Worm (Caenorhabditis elegans): ENCODE data around the gene K12H6.4.

Gene K12H6.4

DNA sequence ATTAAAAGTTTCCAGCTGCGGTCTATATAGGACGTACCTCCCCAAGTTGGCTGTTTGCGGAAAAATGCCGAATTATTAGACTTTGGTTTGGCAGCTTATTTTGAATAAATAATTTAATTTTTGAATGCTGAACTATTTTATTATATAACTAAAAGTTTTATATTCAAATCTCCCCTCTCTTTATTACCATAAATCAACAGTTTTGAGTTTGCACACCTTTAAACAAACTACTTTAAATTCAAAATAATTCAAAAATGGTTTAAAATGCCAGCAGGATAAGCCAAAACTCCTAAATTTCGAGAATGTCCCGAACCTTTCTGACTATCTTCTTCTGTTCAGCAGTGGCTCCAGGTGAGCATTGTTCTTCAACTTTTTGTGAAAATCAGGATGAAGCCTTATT lies 44.8 kb downstream of the K12H6.4 start, which contains the start of gene F08D12.3:
Gene F08D12.3, plus strand, starts transcription at position 301 of the 400 bp plus-strand sequence.
- TF ChIP-seq Y75B8A.6 (GFP tag; IDR thresholded peaks at IDR 0.05) (no peak), daf-12 (tag; optimal IDR thresholded peaks at IDR 0.05) (no peak), ZK546.5 (tag; optimal IDR thresholded peaks at IDR 0.05) (no peak), snpc-1.2 (GFP tag; IDR thresholded peaks at IDR 0.05) (no peak), snpc-4 (tag; optimal IDR thresholded peaks at IDR 0.05) (no peak), hlh-11 (tag; optimal IDR thresholded peaks at IDR 0.05) (no peak), F10B5.3 (tag; optimal IDR thresholded peaks at IDR 0.05) (no peak), zip-2 (tag; optimal IDR thresholded peaks at IDR 0.05) (no peak), lin-13 (GFP tag; optimal IDR thresholded peaks at IDR 0.05) (no peak), zip-11 (GFP tag; IDR thresholded peaks at IDR 0.05) (no peak), zfp-2 (tag; optimal IDR thresholded peaks at IDR 0.05) (no peak), rbr-2 (tag; optimal IDR thresholded peaks at IDR 0.05) (no peak), dve-1 (tag; optimal IDR thresholded peaks at IDR 0.05; ENCODE audit: insufficient read depth) (no peak), F26F4.8 (GFP tag; conservative IDR thresholded peaks at IDR 0.05) (no peak), madf-9 (GFP tag; conservative IDR thresholded peaks at IDR 0.05) (no peak), nhr-102 (tag; optimal IDR thresholded peaks at IDR 0.05) (no peak), lin-38 (GFP tag; IDR thresholded peaks at IDR 0.05) (no peak), set-16 (GFP tag; IDR thresholded peaks at IDR 0.05) (no peak), ceh-82 (tag; optimal IDR thresholded peaks at IDR 0.05) (no peak)

DNA sequence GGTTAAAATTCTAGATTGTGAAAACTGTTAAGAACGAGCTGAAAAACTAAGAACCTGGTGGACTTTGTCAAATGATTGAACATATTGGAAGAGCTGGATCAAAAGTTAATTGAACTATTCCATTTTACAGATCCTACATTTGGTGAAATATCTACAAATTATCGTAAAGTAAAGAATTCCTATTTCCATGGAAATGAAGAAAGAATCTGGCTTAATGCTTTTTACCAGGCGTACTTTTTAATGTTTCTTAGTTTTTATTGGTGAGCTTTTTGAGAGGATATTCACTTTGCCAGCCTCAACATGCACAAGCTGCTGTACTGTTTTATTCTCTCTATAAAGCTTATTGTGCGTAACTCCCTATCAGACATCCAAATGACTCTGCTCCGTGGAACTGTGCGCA lies 46.2 kb downstream of the K12H6.4 start, which contains the start of gene F08D12.4:
Gene F08D12.4, plus strand, starts transcription at position 301 of the 400 bp plus-strand sequence.
- TF ChIP-seq hlh-11 (tag; optimal IDR thresholded peaks at IDR 0.05) (no peak), F26F4.8 (GFP tag; conservative IDR thresholded peaks at IDR 0.05) (no peak), ZK546.5 (tag; optimal IDR thresholded peaks at IDR 0.05) (no peak), lin-13 (GFP tag; optimal IDR thresholded peaks at IDR 0.05) (no peak), mxl-2 (GFP tag; conservative IDR thresholded peaks at IDR 0.05) (no peak), ztf-7 (tag; optimal IDR thresholded peaks at IDR 0.05) (no peak), R02D3.7 (tag; optimal IDR thresholded peaks at IDR 0.05) (no peak), lsy-2 (tag; optimal IDR thresholded peaks at IDR 0.05) (no peak), attf-4 (tag; optimal IDR thresholded peaks at IDR 0.05) (no peak), egl-43 (GFP tag; IDR thresholded peaks at IDR 0.05) (no peak), mxl-3 (GFP tag; optimal IDR thresholded peaks at IDR 0.05) (no peak), zip-2 (tag; optimal IDR thresholded peaks at IDR 0.05) (no peak), ceh-44 (GFP tag; IDR thresholded peaks at IDR 0.05) (no peak), duxl-1 (tag; optimal IDR thresholded peaks at IDR 0.05; ENCODE audit: poor library complexity) (no peak), Y75B8A.6 (GFP tag; IDR thresholded peaks at IDR 0.05) (no peak), mes-2 (tag; optimal IDR thresholded peaks at IDR 0.05; ENCODE audit: poor library complexity, severe bottlenecking) (no peak), lin-29 (GFP tag; IDR thresholded peaks at IDR 0.05) (no peak), zip-11 (GFP tag; IDR thresholded peaks at IDR 0.05) (no peak)

DNA sequence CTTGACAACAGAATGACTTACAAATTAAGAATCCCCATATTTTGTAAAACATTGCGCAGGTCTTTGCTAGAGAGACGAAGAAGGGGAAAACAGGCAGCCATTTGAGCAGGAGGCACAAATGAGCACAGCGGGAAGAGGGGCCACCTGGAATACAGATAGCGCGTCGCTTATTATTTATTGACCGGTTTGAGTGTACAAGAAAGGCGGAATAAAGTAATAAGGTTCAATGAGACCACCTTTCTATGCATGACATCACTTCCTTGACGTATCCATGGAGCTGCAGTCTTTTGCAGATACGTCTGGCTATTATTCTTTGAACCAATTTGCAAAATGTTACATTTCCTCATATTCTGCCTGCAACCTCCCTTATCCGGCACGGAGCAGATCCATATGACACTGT lies 49.2 kb downstream of the K12H6.4 start, which contains the start of gene fbxb-111:
Gene fbxb-111, minus strand, starts transcription at position 101 of the 400 bp plus-strand sequence.
- TF ChIP-seq mxl-2 (GFP tag; conservative IDR thresholded peaks at IDR 0.05) (no peak), tag-97 (GFP tag; IDR thresholded peaks at IDR 0.05) (no peak), lim-7 (GFP tag; IDR thresholded peaks at IDR 0.05) (no peak), Y48G9A.11 (GFP tag; IDR thresholded peaks at IDR 0.05) (no peak), daf-8 (GFP tag; IDR thresholded peaks at IDR 0.05) (no peak), cey-2 (tag; optimal IDR thresholded peaks at IDR 0.05; ENCODE audit: borderline replicate concordance, insufficient read depth) (no peak), T26A8.4 (GFP tag; IDR thresholded peaks at IDR 0.05) (no peak), php-3 (GFP tag; IDR thresholded peaks at IDR 0.05) (no peak), F44E2.7 (GFP tag; IDR thresholded peaks at IDR 0.05) (no peak), lin-13 (GFP tag; optimal IDR thresholded peaks at IDR 0.05) (no peak)

Measured in whole organism, L4 larva.